Fruit fly (Drosophila melanogaster): ENCODE data around the gene CG14006.

CG14006 gene

DNA sequence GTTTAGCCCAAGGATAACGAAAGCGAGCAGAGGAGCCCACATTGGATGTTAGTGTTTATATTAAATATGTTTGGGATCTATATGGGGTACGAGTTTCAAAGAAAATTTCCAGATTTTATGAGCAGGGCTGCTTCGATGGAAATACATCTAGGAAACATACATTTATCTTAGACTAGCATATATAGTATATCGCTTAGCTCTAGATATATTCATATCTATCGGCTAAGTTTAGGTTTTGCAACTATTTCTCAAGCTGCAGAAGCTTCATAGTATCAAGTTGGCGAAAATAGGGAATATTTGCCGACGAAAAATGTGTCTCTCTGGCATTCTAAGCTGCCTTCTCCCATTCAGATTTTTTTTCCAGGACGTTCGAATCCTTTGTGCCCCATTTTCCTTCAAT is at the start of gene CG14006:
TSS of gene CG14006 (minus strand) at position 101 of the 400 bp plus-strand sequence.
- TF ChIP-seq noc (tag; optimal IDR thresholded peaks at IDR 0.05): no peak

DNA sequence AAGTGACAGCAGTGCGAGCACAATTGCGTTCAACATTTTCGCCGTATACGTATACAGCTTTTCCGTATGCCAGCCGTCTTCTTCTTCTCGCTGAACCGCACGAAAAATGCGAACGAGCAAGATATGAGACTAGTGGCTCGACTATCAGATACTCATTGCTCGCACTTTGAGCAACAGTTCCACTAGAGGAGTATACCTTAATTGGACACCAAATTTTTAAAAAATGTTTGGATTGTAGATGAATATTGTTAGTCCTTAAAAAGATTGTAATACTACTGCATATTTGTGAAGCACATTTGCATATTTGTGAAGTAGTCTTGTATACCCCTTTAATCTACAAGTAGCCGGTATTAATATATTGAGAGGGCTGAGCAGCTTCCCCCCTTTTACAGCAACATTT is 49.5 kb upstream of the CG14006 start:
- TF ChIP-seq noc (tag; optimal IDR thresholded peaks at IDR 0.05): no peak

DNA sequence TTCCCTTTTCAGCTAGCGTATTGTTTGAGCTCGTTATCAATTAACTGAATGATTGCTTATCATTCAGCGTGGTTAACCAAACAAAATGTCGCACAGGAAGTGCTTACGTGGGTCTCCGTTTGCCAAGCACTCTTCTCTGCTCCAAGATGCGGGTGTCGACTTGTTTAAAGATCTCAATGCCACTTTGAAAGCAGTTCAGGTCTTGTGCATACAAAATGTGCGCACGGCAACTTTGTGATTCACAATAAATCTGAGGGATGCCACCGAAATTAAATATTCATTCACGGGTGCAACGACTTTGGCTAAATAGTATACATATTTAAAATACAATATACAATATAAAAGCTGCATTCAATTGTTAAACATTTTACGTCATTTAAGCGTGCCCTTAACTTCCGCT is 43.7 kb upstream of the CG14006 start:
- TF ChIP-seq noc (tag; optimal IDR thresholded peaks at IDR 0.05): no peak

DNA sequence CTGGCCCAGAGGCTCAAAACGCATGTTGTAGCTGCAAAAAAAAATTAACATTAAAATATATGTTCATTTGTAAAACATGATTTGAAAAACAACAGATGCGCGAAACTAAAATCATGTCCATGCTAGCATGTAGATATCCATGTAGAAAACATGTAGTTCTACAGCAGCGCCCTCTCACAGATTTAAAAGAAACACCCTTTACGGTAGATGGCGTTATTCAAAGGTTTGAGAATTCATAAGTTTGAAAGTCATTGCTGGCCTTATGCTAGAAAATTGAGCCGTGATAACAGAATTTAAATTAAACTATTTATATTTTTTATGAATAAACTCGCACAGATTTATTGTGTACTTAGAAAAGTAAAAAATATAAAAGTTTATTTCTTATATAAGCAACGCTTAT is 42.6 kb upstream of the CG14006 start:
- no peak for TF ChIP-seq noc (tag; optimal IDR thresholded peaks at IDR 0.05)

DNA sequence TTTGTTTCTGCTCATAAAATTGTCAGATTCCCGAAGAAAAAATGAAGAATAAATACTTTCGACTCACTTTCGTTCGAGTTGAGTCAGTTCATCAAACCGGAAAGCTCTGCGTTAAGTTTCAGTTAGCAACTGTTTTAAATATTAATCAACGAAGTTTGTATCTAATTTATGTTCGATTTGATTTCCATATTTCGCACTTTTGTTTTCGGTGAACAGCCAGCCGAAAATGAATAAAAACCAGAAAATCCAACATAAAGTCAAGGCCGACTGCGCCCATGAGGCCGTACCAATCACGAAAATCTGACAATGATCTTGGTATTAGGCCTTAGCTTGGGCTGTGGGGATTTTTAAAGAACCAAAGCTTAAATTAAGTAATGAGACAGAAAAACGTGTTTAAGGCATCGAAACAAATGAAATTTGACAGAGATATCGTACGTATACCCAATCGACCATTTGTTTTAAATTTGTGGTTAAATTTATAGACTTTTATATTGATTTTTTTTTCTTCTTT is 37.9 kb upstream of the CG14006 start:
- TF ChIP-seq noc (tag; optimal IDR thresholded peaks at IDR 0.05): no peak

DNA sequence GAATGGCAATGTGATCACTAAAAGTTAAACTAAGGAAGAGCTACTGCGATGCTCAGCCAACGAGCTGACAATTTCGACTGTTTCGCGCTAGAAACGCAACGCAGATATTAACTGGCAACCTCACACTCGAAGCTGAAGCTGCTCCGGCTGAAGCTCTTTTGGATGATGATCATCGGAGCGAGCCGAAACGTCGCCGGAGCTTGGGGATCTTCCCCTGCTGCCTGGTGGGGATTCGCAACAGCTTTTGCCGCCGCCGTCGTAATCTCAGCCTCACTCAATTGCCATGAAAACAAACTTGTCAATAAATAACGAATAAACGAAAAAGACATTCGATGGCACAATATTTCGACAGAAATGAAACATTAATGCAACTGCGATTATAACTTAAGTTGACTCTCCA is 37.4 kb upstream of the CG14006 start, which contains the start of gene obst-E:
TSS of gene obst-E (minus strand) at position 101 of the 400 bp plus-strand sequence.
- TF ChIP-seq noc (tag; optimal IDR thresholded peaks at IDR 0.05): no peak

DNA sequence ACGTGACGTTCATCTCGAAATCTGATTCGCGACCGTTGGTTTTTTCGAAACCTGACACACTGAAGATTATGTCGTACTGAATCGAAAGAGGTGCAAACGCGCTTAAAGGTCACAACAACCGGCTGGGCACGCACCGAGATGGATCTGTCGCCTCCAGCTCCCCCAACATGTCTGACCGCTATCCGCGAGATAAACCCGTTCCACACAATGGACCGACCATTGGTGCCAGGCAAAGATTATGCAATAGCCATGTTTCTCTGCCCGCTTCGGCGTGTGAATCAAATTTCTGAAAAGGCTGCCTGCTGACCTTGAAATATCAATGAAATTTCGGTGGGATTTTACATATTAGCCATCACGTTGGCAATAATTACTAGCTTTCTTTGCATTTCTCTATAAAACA is 36.5 kb upstream of the CG14006 start:
- TF ChIP-seq noc (tag; optimal IDR thresholded peaks at IDR 0.05): no peak

DNA sequence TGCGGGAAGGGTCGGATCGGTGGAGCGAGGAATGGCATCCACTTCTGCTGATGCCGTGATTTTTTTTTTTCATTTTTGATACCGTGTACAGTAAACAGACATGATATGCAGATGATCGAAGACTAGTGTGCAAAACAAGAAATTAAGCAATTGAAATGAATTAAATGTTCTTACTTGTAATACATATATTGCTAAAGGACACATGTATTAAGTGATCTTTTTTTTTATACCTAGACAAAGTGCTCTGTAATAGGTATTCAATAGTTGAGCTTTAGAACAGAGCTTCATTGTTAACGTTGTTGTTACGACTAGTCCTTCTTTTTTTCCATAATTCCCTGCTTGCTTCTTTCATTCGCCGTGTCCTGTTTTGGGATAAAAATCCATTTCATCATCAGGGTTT is 22.8 kb upstream of the CG14006 start:
- TF ChIP-seq noc (tag; optimal IDR thresholded peaks at IDR 0.05): no peak

DNA sequence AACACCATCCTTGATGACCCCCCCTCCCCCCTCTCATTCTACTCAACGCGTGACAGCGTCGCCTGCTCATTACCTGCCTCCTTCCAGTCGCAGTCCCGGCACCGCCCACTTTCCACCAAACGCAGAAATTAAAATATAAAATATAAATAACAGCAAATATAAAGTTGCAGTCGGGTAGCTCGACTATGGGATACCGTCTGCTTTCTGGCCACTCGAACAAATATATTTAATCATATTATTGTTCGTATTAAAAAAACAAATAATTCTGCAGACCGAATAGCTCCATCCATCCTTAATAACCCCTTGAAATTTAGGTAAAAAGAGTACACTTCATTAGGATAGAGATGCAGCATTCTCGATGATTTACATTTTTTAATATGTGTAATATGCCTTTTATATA is 19.6 kb upstream of the CG14006 start:
- TF ChIP-seq noc (tag; optimal IDR thresholded peaks at IDR 0.05): no peak

DNA sequence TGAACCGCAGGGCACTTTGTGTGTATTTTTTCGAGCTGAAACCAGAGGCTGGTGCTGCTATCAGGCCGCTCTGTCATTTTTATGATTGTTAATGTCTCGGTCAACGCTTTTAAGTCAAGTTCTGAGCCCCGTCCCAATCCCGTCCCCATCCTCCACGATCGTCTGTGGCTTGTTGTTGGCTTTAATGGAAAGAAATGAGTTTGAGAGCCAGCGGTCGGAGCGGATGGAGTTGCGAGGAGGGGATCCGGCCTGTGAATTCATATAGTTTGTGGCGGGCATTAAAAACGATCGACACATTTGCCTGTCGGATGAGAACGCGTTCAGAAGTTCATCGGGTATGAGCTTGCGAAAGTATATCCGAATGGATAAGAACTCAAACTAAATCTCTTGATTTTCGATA is 17.2 kb upstream of the CG14006 start, which contains the start of gene CG11029:
TSS of gene CG11029 (plus strand) at position 301 of the 400 bp plus-strand sequence.
- no peak for TF ChIP-seq noc (tag; optimal IDR thresholded peaks at IDR 0.05)

DNA sequence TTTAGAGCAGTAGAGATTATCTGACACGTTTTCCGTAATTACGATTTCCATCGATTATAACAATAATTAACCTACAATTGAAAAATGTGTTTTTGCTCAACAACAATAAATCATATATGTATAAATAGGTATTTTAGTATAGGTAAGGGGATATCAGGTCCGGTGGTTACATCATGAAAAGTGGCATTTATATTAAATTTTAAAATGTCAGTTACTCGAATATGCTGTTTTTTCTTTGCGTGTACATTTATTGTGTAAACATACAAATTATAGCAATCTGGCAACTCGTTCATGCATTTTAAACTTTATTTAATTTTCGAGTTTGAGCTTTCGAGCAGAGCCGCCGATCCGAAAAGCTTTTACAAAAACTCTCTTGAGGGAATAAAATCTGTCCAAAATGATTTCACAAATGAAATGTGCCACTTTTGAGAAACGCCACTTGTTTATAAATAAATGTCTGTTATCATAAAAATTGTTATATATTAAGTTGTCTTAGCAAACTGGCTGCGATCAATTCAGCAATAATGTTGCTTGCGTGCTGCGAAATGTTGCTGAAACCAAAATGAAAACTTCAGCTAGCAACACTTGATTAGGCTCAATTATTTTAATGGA is 15.0 kb upstream of the CG14006 start:
- no peak for TF ChIP-seq noc (tag; optimal IDR thresholded peaks at IDR 0.05)

DNA sequence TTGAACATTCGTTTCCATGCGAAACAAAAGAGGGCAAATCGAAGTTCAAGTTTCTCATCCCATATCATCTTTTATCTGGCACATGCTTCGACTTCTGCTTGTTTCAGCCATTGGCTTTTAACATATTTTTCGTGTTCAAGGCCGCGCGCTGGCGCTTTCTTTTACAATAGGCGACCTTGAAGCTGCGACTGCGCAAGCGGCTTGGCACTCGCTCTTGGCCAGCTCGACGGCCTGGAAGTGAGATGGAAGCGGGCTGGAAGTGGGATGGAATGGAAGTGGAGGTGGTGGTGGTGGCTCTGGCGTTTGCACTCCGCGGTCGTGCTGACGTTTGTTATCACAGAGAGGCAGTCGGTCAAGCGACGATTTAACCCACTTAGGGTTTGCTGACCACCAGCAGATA is 13.8 kb upstream of the CG14006 start:
- TF ChIP-seq noc (tag; optimal IDR thresholded peaks at IDR 0.05): no peak

DNA sequence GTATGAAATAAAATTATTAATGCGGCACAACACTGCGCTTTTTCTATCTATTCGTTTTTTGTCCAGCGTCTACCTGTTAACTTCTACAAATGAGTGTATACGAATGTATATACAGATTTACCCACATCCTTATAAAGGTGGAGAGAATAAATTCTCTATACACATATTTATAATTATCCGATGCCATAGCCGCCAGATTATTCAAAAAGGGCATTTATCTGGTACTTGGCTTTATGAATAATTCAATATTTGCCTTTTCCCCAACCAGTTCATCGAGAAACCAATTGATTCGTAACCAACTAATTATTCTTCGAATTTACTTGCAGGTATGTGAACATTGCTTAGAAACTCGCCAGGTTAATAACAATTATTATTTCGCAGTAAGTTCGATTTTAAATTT is 12.5 kb upstream of the CG14006 start, which contains the start of gene CG11147:
TSS of gene CG11147 (minus strand) at position 101 of the 400 bp plus-strand sequence.
- TF ChIP-seq noc (tag; optimal IDR thresholded peaks at IDR 0.05): no peak

DNA sequence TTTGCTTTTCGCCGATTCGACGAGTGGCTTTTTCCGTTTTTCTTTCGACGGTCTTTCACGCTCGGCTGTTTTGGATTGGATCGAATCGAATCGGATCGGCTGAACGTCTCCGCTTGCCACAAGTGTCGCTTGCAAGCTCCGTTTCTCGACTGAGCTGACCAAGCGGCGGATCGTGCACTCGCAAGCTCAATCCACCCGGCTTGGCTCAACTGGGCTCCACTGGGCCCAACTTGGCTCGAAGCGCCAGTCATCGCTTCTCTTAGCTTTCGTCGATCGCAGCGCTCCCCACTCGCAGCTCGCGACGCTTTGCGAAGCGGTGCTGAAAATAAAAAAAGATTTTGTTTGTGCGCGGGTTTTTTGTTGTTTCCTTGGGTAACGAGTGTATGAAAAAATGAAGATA is 12.1 kb upstream of the CG14006 start:
- TF ChIP-seq noc (tag; optimal IDR thresholded peaks at IDR 0.05): no peak

DNA sequence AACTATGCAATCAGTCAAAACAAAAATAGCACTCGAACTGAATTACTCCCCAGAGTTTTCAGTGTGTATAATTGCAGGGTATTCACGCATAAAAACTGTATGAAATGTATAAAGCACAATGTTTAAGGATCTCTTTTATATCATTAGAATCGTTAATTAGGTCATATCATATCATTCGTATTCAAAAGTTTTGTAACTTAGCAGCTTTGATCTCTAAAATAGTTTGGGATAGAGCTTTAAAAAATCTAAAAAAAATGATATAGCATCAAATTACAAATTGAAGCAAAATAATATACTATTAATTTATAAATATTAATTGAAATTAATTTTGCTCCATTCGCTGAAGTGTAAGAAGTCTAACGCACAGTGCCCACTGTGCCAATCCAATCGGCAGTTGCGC is 1.8 kb upstream of the CG14006 start:
- no peak for TF ChIP-seq noc (tag; optimal IDR thresholded peaks at IDR 0.05)

DNA sequence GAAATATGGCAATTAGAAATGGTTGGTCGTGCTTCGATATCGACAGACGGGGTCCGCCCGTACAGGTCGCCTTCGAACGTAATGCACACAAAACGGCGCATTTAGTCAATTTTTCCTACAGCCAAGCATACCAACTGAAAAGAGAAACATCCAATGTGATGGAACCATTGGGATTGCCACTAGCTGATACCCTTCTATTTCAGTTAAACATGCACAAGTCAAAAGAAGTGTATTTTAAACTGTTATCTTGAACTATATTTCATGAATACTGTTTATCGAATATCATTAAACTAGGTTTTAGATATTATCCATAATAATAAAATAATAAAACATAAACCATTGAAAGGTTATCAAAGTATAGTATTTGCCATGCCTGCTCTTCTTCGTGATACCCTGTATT is 2.6 kb downstream of the CG14006 start:
- no peak for TF ChIP-seq noc (tag; optimal IDR thresholded peaks at IDR 0.05)

DNA sequence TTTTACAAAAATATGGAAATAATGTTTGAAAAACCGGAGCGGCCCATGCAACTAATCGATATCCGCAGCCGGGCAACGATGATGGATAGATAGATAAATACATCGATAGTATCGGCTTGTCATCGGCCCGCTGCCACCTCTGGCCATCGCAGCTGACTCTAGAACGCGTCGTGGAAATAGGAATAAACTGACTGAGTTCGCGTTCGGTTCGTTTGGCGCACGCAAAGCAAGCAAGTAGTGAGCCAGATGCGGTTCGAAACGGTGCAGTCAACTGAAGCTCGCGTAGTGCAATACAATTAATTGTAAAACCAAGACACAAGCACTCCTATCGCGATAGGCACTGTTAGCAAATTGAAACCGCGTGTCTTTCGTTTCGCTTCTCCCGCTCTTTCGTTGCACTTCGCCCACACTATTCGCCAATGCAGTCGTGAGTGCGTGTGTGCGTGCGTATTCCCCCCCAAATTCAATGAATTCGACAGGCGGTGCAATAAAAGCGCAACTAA is 4.0 kb downstream of the CG14006 start, which contains the start of gene CG11030:
TSS of gene CG11030 (plus strand) at position 136 of the 503 bp plus-strand sequence.
- TF ChIP-seq noc (tag; optimal IDR thresholded peaks at IDR 0.05): no peak

Measured in whole organism, larva.